Fruit fly (Drosophila melanogaster) whole organism, embryonic: ENCODE results near the gene Cdk1.
A peak's percentile ranks its signal among the peaks of the same experiment; 100 is the strongest.

Experiments used
- Atf-2 ChIP-seq: fragments of 200-800 bp; sonication (Bioruptor generic); optimal IDR thresholded peaks from 2 replicates; lab custom pipeline; 2016; ENCODE audit warnings: missing biosample characterization, missing genetic modification characterization
- CG1024 ChIP-seq: fragments of 200-800 bp; sonication (Bioruptor generic); IDR thresholded peaks from 2 replicates; pipeline ENCODE4 v1.3.6; 2022; ENCODE audit warnings: missing biosample characterization, missing genetic modification characterization
- CG10267 ChIP-seq: fragments of 200-800 bp; sonication (Bioruptor generic); optimal IDR thresholded peaks from 2 replicates; lab custom pipeline; 2018; ENCODE audit warnings: missing biosample characterization, mild to moderate bottlenecking, missing genetic modification characterization, moderate library complexity
- CG11247 ChIP-seq: fragments of 200-800 bp; sonication (Bioruptor generic); IDR thresholded peaks from 2 replicates; pipeline ENCODE4 v1.3.6; 2022; ENCODE audit warnings: missing biosample characterization, missing genetic modification characterization
- CG12942 ChIP-seq: fragments of 200-800 bp; sonication (Bioruptor generic); optimal IDR thresholded peaks from 3 replicates; lab custom pipeline; 2016; ENCODE audit warnings: missing biosample characterization, missing genetic modification characterization
- CG13424 ChIP-seq: fragments of 200-800 bp; sonication (Bioruptor generic); optimal IDR thresholded peaks from 2 replicates; lab custom pipeline; 2019; ENCODE audit warnings: missing biosample characterization, mild to moderate bottlenecking, missing genetic modification characterization, moderate library complexity
- CG14014 ChIP-seq: fragments of 200-800 bp; sonication (Bioruptor generic); IDR thresholded peaks from 2 replicates; pipeline ENCODE4 v1.3.6; 2022; ENCODE audit warnings: missing biosample characterization, missing genetic modification characterization
- CG15514 ChIP-seq: fragments of 200-800 bp; sonication (Bioruptor generic); optimal IDR thresholded peaks from 3 replicates; lab custom pipeline; 2017; ENCODE audit warnings: missing biosample characterization, missing genetic modification characterization, mild to moderate bottlenecking, moderate library complexity, missing genetic modification reagents
- CG17385 ChIP-seq: fragments of 200-800 bp; sonication (Bioruptor generic); optimal IDR thresholded peaks from 3 replicates; lab custom pipeline; 2018; ENCODE audit warnings: missing biosample characterization, mild to moderate bottlenecking, missing genetic modification characterization
- CG17829 ChIP-seq: fragments of 200-800 bp; optimal IDR thresholded peaks from 2 replicates; lab custom pipeline; 2019; ENCODE audit warnings: missing biosample characterization, mild to moderate bottlenecking, missing genetic modification characterization, moderate library complexity
- CG18476 ChIP-seq: fragments of 200-800 bp; sonication (Bioruptor generic); optimal IDR thresholded peaks from 2 replicates; lab custom pipeline; 2016; ENCODE audit warnings: missing biosample characterization, mild to moderate bottlenecking, missing genetic modification characterization
- CG18599 ChIP-seq: fragments of 200-800 bp; sonication (Bioruptor generic); optimal IDR thresholded peaks from 3 replicates; lab custom pipeline; 2017; ENCODE audit warnings: missing biosample characterization, missing genetic modification characterization, mild to moderate bottlenecking, moderate library complexity, missing genetic modification reagents
- CG18619 ChIP-seq: fragments of 200-800 bp; sonication (Bioruptor generic); optimal IDR thresholded peaks from 3 replicates; lab custom pipeline; 2017; ENCODE audit warnings: missing biosample characterization, mild to moderate bottlenecking, missing genetic modification characterization
- CG2712 ChIP-seq: fragments of 200-800 bp; optimal IDR thresholded peaks from 3 replicates; lab custom pipeline; 2019; ENCODE audit warnings: missing biosample characterization, mild to moderate bottlenecking, missing genetic modification characterization, moderate library complexity
- CG3163 ChIP-seq: fragments of 200-800 bp; sonication (Bioruptor generic); optimal IDR thresholded peaks from 3 replicates; lab custom pipeline; 2016; ENCODE audit warnings: missing biosample characterization, missing genetic modification characterization
- CG34422 ChIP-seq: fragments of 200-800 bp; sonication (Bioruptor generic); IDR thresholded peaks from 3 replicates; pipeline ENCODE4 v1.3.6; 2022; ENCODE audit warnings: missing biosample characterization, missing genetic modification characterization
- CG4730 ChIP-seq: fragments of 200-800 bp; sonication (Bioruptor generic); IDR thresholded peaks from 2 replicates; pipeline ENCODE4 v1.3.6; 2022; ENCODE audit warnings: missing biosample characterization, missing genetic modification characterization
- CG5953 ChIP-seq: fragments of 200-800 bp; sonication (Bioruptor generic); IDR thresholded peaks from 2 replicates; pipeline ENCODE4 v1.3.6; 2022; ENCODE audit warnings: missing biosample characterization, missing genetic modification characterization
- CG6765 ChIP-seq: fragments of 200-800 bp; sonication (Bioruptor generic); optimal IDR thresholded peaks from 3 replicates; lab custom pipeline; 2017; ENCODE audit warnings: missing biosample characterization, mild to moderate bottlenecking, missing genetic modification characterization
- CG6813 ChIP-seq: fragments of 200-800 bp; sonication (Bioruptor generic); optimal IDR thresholded peaks from 2 replicates; lab custom pipeline; 2017; ENCODE audit warnings: missing biosample characterization, missing genetic modification characterization, mild to moderate bottlenecking, moderate library complexity, missing genetic modification reagents
- CG8765 ChIP-seq: fragments of 200-800 bp; sonication (Bioruptor generic); IDR thresholded peaks from 2 replicates; pipeline ENCODE4 v1.3.6; 2022; ENCODE audit warnings: missing biosample characterization, missing genetic modification characterization
- CG8924 ChIP-seq: fragments of 200-800 bp; optimal IDR thresholded peaks from 3 replicates; lab custom pipeline; 2019; ENCODE audit warnings: missing biosample characterization, mild to moderate bottlenecking, missing genetic modification characterization, moderate library complexity
- Dfd ChIP-seq, 2 experiments: fragments of >200 bp; optimal IDR thresholded peaks; 2 replicates each; lab custom pipeline; 2017; ENCODE audit warnings: missing biosample characterization in 2 of 2, missing genetic modification characterization in 2 of 2
- Dip2 ChIP-seq: fragments of 200-800 bp; sonication (Bioruptor generic); IDR thresholded peaks from 2 replicates; pipeline ENCODE4 v1.3.6; 2022; ENCODE audit warnings: missing biosample characterization, missing genetic modification characterization
- Dll ChIP-seq: fragments of 200-800 bp; sonication (Bioruptor generic); IDR thresholded peaks from 4 replicates; pipeline ENCODE4 v1.3.6; 2022; ENCODE audit warnings: missing biosample characterization, missing genetic modification characterization; ENCODE audit not compliant: partially characterized antibody
- Ets97D ChIP-seq: fragments of 200-800 bp; sonication (Bioruptor generic); optimal IDR thresholded peaks from 3 replicates; lab custom pipeline; 2016; ENCODE audit warnings: missing biosample characterization, missing genetic modification characterization
- Gsc ChIP-seq: fragments of 200-800 bp; sonication (Bioruptor generic); IDR thresholded peaks from 2 replicates; pipeline ENCODE4 v1.3.6; 2022; ENCODE audit warnings: missing biosample characterization, missing genetic modification characterization
- Hr78 ChIP-seq, 2 experiments: fragments of 200-800 bp in 1 of 2; fragments of >200 bp in 1 of 2; sonication (Bioruptor generic) in 1 of 2; optimal IDR thresholded peaks; 2 replicates each; lab custom pipeline; 2017 to 2019; ENCODE audit warnings: missing biosample characterization in 2 of 2, missing genetic modification characterization in 2 of 2, mild to moderate bottlenecking in 1 of 2, moderate library complexity in 1 of 2
- Kr ChIP-seq: fragments of 200-800 bp; sonication (Bioruptor generic); optimal IDR thresholded peaks from 2 replicates; lab custom pipeline; 2017; ENCODE audit warnings: missing biosample characterization, mild to moderate bottlenecking, missing genetic modification characterization
- PHDP ChIP-seq: fragments of 200-800 bp; sonication (Bioruptor generic); optimal IDR thresholded peaks from 3 replicates; lab custom pipeline; 2018; ENCODE audit warnings: missing biosample characterization, mild to moderate bottlenecking, missing genetic modification characterization, moderate library complexity
- Pdp1 ChIP-seq, 2 experiments: fragments of 200-800 bp; sonication (Bioruptor generic); optimal IDR thresholded peaks; 3 replicates each; lab custom pipeline; 2016; ENCODE audit warnings: missing biosample characterization in 2 of 2, missing genetic modification characterization in 2 of 2, mild to moderate bottlenecking in 1 of 2, moderate library complexity in 1 of 2
- Tbp ChIP-seq: fragments of >200 bp; optimal IDR thresholded peaks from 2 replicates; lab custom pipeline; 2018; ENCODE audit warnings: missing biosample characterization, missing genetic modification characterization
- bowl ChIP-seq: fragments of 200-800 bp; sonication (Bioruptor generic); IDR thresholded peaks from 2 replicates; pipeline ENCODE4 v1.3.6; 2022; ENCODE audit warnings: missing biosample characterization, missing genetic modification characterization
- br ChIP-seq: fragments of >200 bp; optimal IDR thresholded peaks from 2 replicates; lab custom pipeline; 2017
- chm ChIP-seq: fragments of 200-800 bp; sonication (Bioruptor generic); IDR thresholded peaks from 2 replicates; pipeline ENCODE4 v1.3.6; 2022; ENCODE audit warnings: missing biosample characterization, missing genetic modification characterization
- croc ChIP-seq: fragments of 200-800 bp; sonication (Bioruptor generic); conservative IDR thresholded peaks from 3 replicates; pipeline ENCODE4 v1.3.6; 2022; ENCODE audit warnings: missing biosample characterization, missing genetic modification characterization
- dmrt11E ChIP-seq: fragments of 200-800 bp; sonication (Bioruptor generic); optimal IDR thresholded peaks from 3 replicates; lab custom pipeline; 2018; ENCODE audit warnings: missing biosample characterization, mild to moderate bottlenecking, missing genetic modification characterization, moderate library complexity
- ewg ChIP-seq: fragments of 200-800 bp; sonication (Bioruptor generic); optimal IDR thresholded peaks from 3 replicates; lab custom pipeline; 2017; ENCODE audit warnings: mild to moderate bottlenecking, missing biosample characterization, missing genetic modification reagents, missing genetic modification characterization
- gcm ChIP-seq: fragments of 200-800 bp; sonication (Bioruptor generic); optimal IDR thresholded peaks from 2 replicates; lab custom pipeline; 2019; ENCODE audit warnings: missing biosample characterization, mild to moderate bottlenecking, missing genetic modification characterization, moderate library complexity
- hb ChIP-seq: fragments of 200-800 bp; sonication (Bioruptor generic); IDR thresholded peaks from 3 replicates; pipeline ENCODE4 v1.3.6; 2022; ENCODE audit warnings: missing biosample characterization, missing genetic modification characterization; ENCODE audit not compliant: partially characterized antibody
- nmo ChIP-seq: fragments of 200-800 bp; sonication (Bioruptor generic); optimal IDR thresholded peaks from 2 replicates; lab custom pipeline; 2018; ENCODE audit warnings: missing biosample characterization, mild to moderate bottlenecking, missing genetic modification characterization, moderate library complexity
- phol ChIP-seq: fragments of 200-800 bp; sonication (Bioruptor generic); optimal IDR thresholded peaks from 3 replicates; lab custom pipeline; 2018; ENCODE audit warnings: missing biosample characterization, mild to moderate bottlenecking, missing genetic modification characterization, moderate library complexity
- pita ChIP-seq: fragments of 200-800 bp; sonication (Bioruptor generic); optimal IDR thresholded peaks from 2 replicates; lab custom pipeline; 2017; ENCODE audit warnings: missing biosample characterization, mild to moderate bottlenecking, missing genetic modification characterization
- ranshi ChIP-seq: fragments of 200-800 bp; sonication (Bioruptor generic); IDR thresholded peaks from 2 replicates; pipeline ENCODE4 v1.3.6; 2022; ENCODE audit warnings: missing biosample characterization, missing genetic modification characterization
- run ChIP-seq: fragments of 200-800 bp; sonication (Bioruptor generic); optimal IDR thresholded peaks from 3 replicates; lab custom pipeline; 2018; ENCODE audit warnings: missing biosample characterization, mild to moderate bottlenecking, missing genetic modification characterization
- seq ChIP-seq: fragments of 200-800 bp; sonication (Bioruptor generic); IDR thresholded peaks from 2 replicates; pipeline ENCODE4 v1.3.6; 2022; ENCODE audit warnings: missing biosample characterization, missing genetic modification characterization
- sisA ChIP-seq: fragments of 200-800 bp; sonication (Bioruptor generic); IDR thresholded peaks from 2 replicates; pipeline ENCODE4 v1.3.6; 2022; ENCODE audit warnings: missing biosample characterization, missing genetic modification characterization
- slou ChIP-seq: fragments of 200-800 bp; sonication (Bioruptor generic); optimal IDR thresholded peaks from 3 replicates; lab custom pipeline; 2016; ENCODE audit warnings: missing biosample characterization, missing genetic modification characterization
- sr ChIP-seq: fragments of 200-800 bp; sonication (Bioruptor generic); IDR thresholded peaks from 3 replicates; pipeline ENCODE4 v1.3.6; 2022; ENCODE audit warnings: missing biosample characterization, missing genetic modification characterization
- ttk ChIP-seq: fragments of 200-800 bp; sonication (Bioruptor generic); IDR thresholded peaks from 2 replicates; pipeline ENCODE4 v2.1.2; 2022; ENCODE audit warnings: missing biosample characterization, missing genetic modification characterization
- tx ChIP-seq: fragments of 200-800 bp; sonication (Bioruptor generic); optimal IDR thresholded peaks from 2 replicates; lab custom pipeline; 2016; ENCODE audit warnings: missing biosample characterization, missing genetic modification characterization

Cdk1 gene

DNA sequence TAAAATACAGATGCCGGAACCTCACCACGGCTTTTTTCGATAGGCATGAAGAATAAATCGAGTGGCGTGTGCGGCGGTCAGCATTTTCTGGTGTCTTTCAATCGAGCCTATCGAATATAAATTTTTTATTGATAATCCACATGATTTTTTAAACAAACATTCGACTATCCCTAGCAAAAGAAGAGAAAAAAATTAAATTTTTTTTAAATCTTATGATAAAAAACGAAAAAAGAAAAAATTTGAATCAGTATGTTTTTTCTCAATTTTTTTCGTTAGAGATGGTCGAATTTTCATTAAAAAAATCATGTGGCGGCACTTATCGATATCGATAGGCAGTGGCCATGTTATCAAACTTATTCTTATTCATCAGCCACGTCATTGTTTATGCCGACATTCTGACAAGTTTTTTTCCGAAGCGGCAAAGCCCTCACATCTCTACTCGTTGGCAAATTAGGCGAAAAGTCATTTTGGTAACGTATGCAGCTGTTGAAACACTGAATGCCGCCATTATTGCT lies 40.5 kb upstream of the Cdk1 start, which contains the start of the genes SmB and KdelR (continued):
- TF ChIP-seq Dll (GFP tag; lab: Robert Waterston, UW), result peak; percentile 91
- peak; percentile 65 for TF ChIP-seq CG17829 (tag; lab: Kevin White, UChicago)
- no peak for TF ChIP-seq CG6813 (GFP tag; lab: Kevin White, UChicago)
- TF ChIP-seq ranshi (GFP tag; lab: Robert Waterston, UW), result no peak
- TF ChIP-seq sr (GFP tag; lab: Robert Waterston, UW), result no peak
- TF ChIP-seq Hr78 (GFP tag; optimal IDR thresholded peaks at IDR 0.05; lab: Kevin White, UChicago), result no peak
- no peak for TF ChIP-seq CG5953 (GFP tag; lab: Robert Waterston, UW)
- TF ChIP-seq slou (GFP tag; lab: Kevin White, UChicago), result no peak
- peak; percentile 73 for TF ChIP-seq CG10267 (tag; lab: Kevin White, UChicago)
- TF ChIP-seq CG4730 (GFP tag; lab: Robert Waterston, UW), result no peak
- TF ChIP-seq Kr (GFP tag; lab: Kevin White, UChicago), result no peak
- TF ChIP-seq sisA (GFP tag; lab: Robert Waterston, UW), result no peak
- TF ChIP-seq Ets97D (GFP tag; lab: Kevin White, UChicago), result peak; percentile 83
- peak; percentile 41 for TF ChIP-seq nmo (GFP tag; lab: Kevin White, UChicago)
- TF ChIP-seq tx (GFP tag; lab: Kevin White, UChicago), result no peak
- no peak for TF ChIP-seq ttk (GFP tag; lab: Robert Waterston, UW)
- TF ChIP-seq hb (GFP tag; lab: Robert Waterston, UW), result peak; percentile 90
- TF ChIP-seq CG1024 (GFP tag; lab: Robert Waterston, UW), result no peak
- TF ChIP-seq CG18619 (GFP tag; lab: Kevin White, UChicago), result no peak
- no peak for TF ChIP-seq CG12942 (GFP tag; lab: Kevin White, UChicago)
- no peak for TF ChIP-seq dmrt11E
- TF ChIP-seq CG6765 (GFP tag; lab: Kevin White, UChicago), result no peak
- TF ChIP-seq CG17385 (GFP tag; lab: Kevin White, UChicago), result no peak
- no peak for TF ChIP-seq run (tag; lab: Kevin White, UChicago)
- no peak for TF ChIP-seq Dfd (GFP tag; optimal IDR thresholded peaks at IDR 0.05; lab: Kevin White, UChicago)
- TF ChIP-seq chm (GFP tag; lab: Robert Waterston, UW), result no peak
- TF ChIP-seq Gsc (GFP tag; lab: Robert Waterston, UW), result no peak
- no peak for TF ChIP-seq bowl (GFP tag; lab: Robert Waterston, UW)
- TF ChIP-seq Pdp1 (GFP tag; optimal IDR thresholded peaks at IDR 0.05; lab: Kevin White, UChicago), result no peak
- TF ChIP-seq CG2712 (tag; lab: Kevin White, UChicago), result peak; percentile 61
- no peak for TF ChIP-seq CG14014
- peak; percentile 56 for TF ChIP-seq ewg (GFP tag; lab: Kevin White, UChicago)
- TF ChIP-seq seq (GFP tag; lab: Robert Waterston, UW), result no peak
- peak; percentile 40 for TF ChIP-seq gcm (GFP tag; lab: Kevin White, UChicago)
- TF ChIP-seq CG34422 (GFP tag; lab: Robert Waterston, UW), result peak; percentile 58; the same call in 1 of the 3 replicates
- no peak for TF ChIP-seq Dip2
- no peak for TF ChIP-seq CG8765 (GFP tag; lab: Robert Waterston, UW)
- TF ChIP-seq croc (GFP tag; lab: Robert Waterston, UW), result no peak
- no peak for TF ChIP-seq pita (GFP tag; lab: Kevin White, UChicago)
- TF ChIP-seq PHDP (tag; lab: Kevin White, UChicago), result peak; percentile 22
- peak; percentile 66 for TF ChIP-seq CG15514 (GFP tag; lab: Kevin White, UChicago)
- peak; percentile 7 for TF ChIP-seq CG13424 (tag; lab: Kevin White, UChicago)
- TF ChIP-seq CG18599, result no peak
- TF ChIP-seq Tbp, result no peak
- peak; percentile 69 for TF ChIP-seq CG8924
- no peak for TF ChIP-seq CG3163 (GFP tag; lab: Kevin White, UChicago)
- TF ChIP-seq CG18476 (GFP tag; lab: Kevin White, UChicago), result peak; percentile 7
- no peak for TF ChIP-seq br (lab: Kevin White, UChicago)
- TF ChIP-seq CG11247 (GFP tag; lab: Robert Waterston, UW), result no peak
- peak; percentile 83 for TF ChIP-seq phol (tag; lab: Kevin White, UChicago)
- no peak for TF ChIP-seq Atf-2
